Worm (Caenorhabditis elegans) whole organism, L3 larva: ENCODE data around the gene srz-63.
"Not testable (repeated sequence)": the region's sequence is repeated elsewhere in the genome, so short reads cannot be mapped to it uniquely, and the experiment has no call there.

Experiments
- R02D3.7 ChIP-seq: fragments of 150-350 bp; optimal IDR thresholded peaks from 2 replicates; lab custom pipeline; 2014; ENCODE audit warnings: missing biosample characterization, missing genetic modification characterization
- ZK546.5 ChIP-seq: sonication (generic microtip); optimal IDR thresholded peaks from 2 replicates; lab custom pipeline; 2017; ENCODE audit warnings: missing biosample characterization, missing genetic modification characterization
- ama-1 ChIP-seq: fragments of 150-350 bp; optimal IDR thresholded peaks from 2 replicates; lab custom pipeline; 2018
- ceh-16 ChIP-seq: sonication (generic microtip); optimal IDR thresholded peaks from 2 replicates; lab custom pipeline; 2017; ENCODE audit warnings: missing biosample characterization, missing genetic modification characterization
- ceh-82 ChIP-seq: fragments of 150-350 bp; optimal IDR thresholded peaks from 2 replicates; lab custom pipeline; 2014; ENCODE audit warnings: missing biosample characterization, missing genetic modification characterization
- daf-12 ChIP-seq: fragments of 150-350 bp; optimal IDR thresholded peaks from 2 replicates; lab custom pipeline; 2014; ENCODE audit warnings: missing biosample characterization, missing genetic modification reagents, missing genetic modification characterization
- egl-5 ChIP-seq: fragments of 150-350 bp; optimal IDR thresholded peaks from 2 replicates; lab custom pipeline; 2017; ENCODE audit warnings: missing biosample characterization, missing genetic modification reagents, missing genetic modification characterization, inconsistent platforms
- elt-1 ChIP-seq: fragments of 150-350 bp; optimal IDR thresholded peaks from 2 replicates; lab custom pipeline; 2014; ENCODE audit warnings: missing biosample characterization, missing genetic modification characterization
- elt-2 ChIP-seq: sonication (generic microtip); optimal IDR thresholded peaks from 2 replicates; lab custom pipeline; 2016; ENCODE audit warnings: missing genetic modification reagents, mild to moderate bottlenecking, missing genetic modification characterization, missing compliant biosample characterization
- fkh-2 ChIP-seq: fragments of 150-350 bp; optimal IDR thresholded peaks from 2 replicates; lab custom pipeline; 2014; ENCODE audit warnings: missing biosample characterization, missing genetic modification reagents, missing genetic modification characterization
- jun-1 ChIP-seq: fragments of 150-350 bp; optimal IDR thresholded peaks from 2 replicates; lab custom pipeline; 2014; ENCODE audit warnings: missing biosample characterization, missing genetic modification reagents, missing genetic modification characterization
- lin-15B ChIP-seq: fragments of 150-350 bp; optimal IDR thresholded peaks from 2 replicates; lab custom pipeline; 2014; ENCODE audit warnings: missing biosample characterization, missing genetic modification characterization
- lsy-12 ChIP-seq: sonication (generic microtip); optimal IDR thresholded peaks from 2 replicates; lab custom pipeline; 2016; ENCODE audit warnings: mild to moderate bottlenecking, missing genetic modification characterization, missing compliant biosample characterization
- mdl-1 ChIP-seq: fragments of 150-350 bp; optimal IDR thresholded peaks from 2 replicates; lab custom pipeline; 2014; ENCODE audit warnings: missing biosample characterization, missing genetic modification characterization
- nhr-11 ChIP-seq: fragments of 150-350 bp; optimal IDR thresholded peaks from 2 replicates; lab custom pipeline; 2014; ENCODE audit warnings: missing biosample characterization, missing genetic modification characterization
- nhr-12 ChIP-seq: fragments of 150-350 bp; optimal IDR thresholded peaks from 2 replicates; lab custom pipeline; 2014; ENCODE audit warnings: missing biosample characterization, missing genetic modification characterization
- nhr-23 ChIP-seq: fragments of 150-350 bp; optimal IDR thresholded peaks from 2 replicates; lab custom pipeline; 2014; ENCODE audit warnings: missing biosample characterization, missing genetic modification reagents, missing genetic modification characterization
- nhr-237 ChIP-seq: fragments of 150-350 bp; optimal IDR thresholded peaks from 2 replicates; lab custom pipeline; 2014; ENCODE audit warnings: missing biosample characterization, missing genetic modification characterization
- nhr-25 ChIP-seq: sonication (generic microtip); optimal IDR thresholded peaks from 2 replicates; lab custom pipeline; 2017; ENCODE audit warnings: missing biosample characterization, missing genetic modification characterization
- nhr-28 ChIP-seq: fragments of 150-350 bp; optimal IDR thresholded peaks from 2 replicates; lab custom pipeline; 2014; ENCODE audit warnings: missing biosample characterization, missing genetic modification characterization
- nhr-43 ChIP-seq: sonication (generic microtip); optimal IDR thresholded peaks from 2 replicates; lab custom pipeline; 2016; ENCODE audit warnings: mild to moderate bottlenecking, missing genetic modification characterization, missing compliant biosample characterization; ENCODE audit not compliant: poor library complexity, severe bottlenecking
- nhr-67 ChIP-seq: fragments of 150-350 bp; optimal IDR thresholded peaks from 2 replicates; lab custom pipeline; 2014; ENCODE audit warnings: missing biosample characterization, missing genetic modification characterization
- nhr-76 ChIP-seq: fragments of 150-350 bp; sonication (generic microtip); optimal IDR thresholded peaks from 5 replicates; lab custom pipeline; 2014; ENCODE audit warnings: missing biosample characterization, missing genetic modification characterization
- pha-4 ChIP-seq: fragments of 150-350 bp; optimal IDR thresholded peaks from 2 replicates; lab custom pipeline; 2014; ENCODE audit warnings: missing biosample characterization, missing genetic modification reagents, missing genetic modification characterization
- pqm-1 ChIP-seq: fragments of 150-350 bp; optimal IDR thresholded peaks from 2 replicates; lab custom pipeline; 2017; ENCODE audit warnings: missing biosample characterization, missing genetic modification characterization, inconsistent platforms
- sea-2 ChIP-seq: fragments of 150-350 bp; sonication (generic microtip); optimal IDR thresholded peaks from 4 replicates; lab custom pipeline; 2014; ENCODE audit warnings: missing biosample characterization, missing genetic modification reagents, missing genetic modification characterization
- skn-1 ChIP-seq: fragments of 150-350 bp; optimal IDR thresholded peaks from 2 replicates; lab custom pipeline; 2014; ENCODE audit warnings: missing biosample characterization, missing genetic modification characterization
- snpc-4 ChIP-seq: fragments of 150-350 bp; optimal IDR thresholded peaks from 2 replicates; lab custom pipeline; 2014; ENCODE audit warnings: missing biosample characterization, missing genetic modification characterization
- tbx-2 ChIP-seq: sonication (generic microtip); optimal IDR thresholded peaks from 2 replicates; lab custom pipeline; 2016; ENCODE audit warnings: mild to moderate bottlenecking, missing genetic modification characterization, missing compliant biosample characterization
- zag-1 ChIP-seq: fragments of 150-350 bp; optimal IDR thresholded peaks from 2 replicates; lab custom pipeline; 2014; ENCODE audit warnings: missing biosample characterization, missing genetic modification characterization
- ztf-11 ChIP-seq: fragments of 150-350 bp; optimal IDR thresholded peaks from 2 replicates; lab custom pipeline; 2014; ENCODE audit warnings: missing biosample characterization, missing genetic modification characterization
- ztf-4 ChIP-seq: fragments of 150-350 bp; optimal IDR thresholded peaks from 2 replicates; lab custom pipeline; 2014; ENCODE audit warnings: missing biosample characterization, missing genetic modification characterization

The srz-63 gene

ce11 chrII:1278350-1278749, at the start of gene srz-63:
Gene srz-63 (plus strand): TSS chrII:1278650.
- TF ChIP-seq daf-12; skn-1 (tag; lab: Kevin White, UChicago); fkh-2 (tag; lab: Kevin White, UChicago): not testable (repeated sequence)

ce11 chrII:1228943-1229342, 49.5 kb upstream of the srz-63 start:
- TF ChIP-seq lin-15B (tag; lab: Kevin White, UChicago) (no peak), nhr-67 (tag; lab: Kevin White, UChicago) (no peak), ZK546.5 (tag; lab: Kevin White, UChicago) (no peak), pqm-1 (tag; lab: Kevin White, UChicago) (no peak), R02D3.7 (no peak), ztf-11 (tag; lab: Kevin White, UChicago) (no peak)

- TF ChIP-seq R02D3.7: no peak
- TF ChIP-seq nhr-43 (tag; lab: Kevin White, UChicago): peak; percentile 39
- no peak for TF ChIP-seq ceh-82 (tag; lab: Kevin White, UChicago)
- no peak for TF ChIP-seq nhr-67 (tag; lab: Kevin White, UChicago)
- no peak for TF ChIP-seq nhr-12 (tag; lab: Kevin White, UChicago)
- TF ChIP-seq snpc-4: no peak
- peak; percentile 86 for TF ChIP-seq lsy-12
- peak; percentile 9 for TF ChIP-seq tbx-2
- TF ChIP-seq ztf-4: peak; percentile 22
- peak; percentile 80 for TF ChIP-seq nhr-23
- no peak for TF ChIP-seq mdl-1 (tag; lab: Kevin White, UChicago)
- TF ChIP-seq jun-1: no peak
- no peak for TF ChIP-seq nhr-28 (tag; lab: Kevin White, UChicago)
- no peak for TF ChIP-seq nhr-237 (tag; lab: Kevin White, UChicago)
- TF ChIP-seq ceh-16 (tag; lab: Kevin White, UChicago): no peak
Measured at ce11 chrII:1232967-1233366, 45.5 kb upstream of the srz-63 start.

ce11 chrII:1234971-1235370, 43.5 kb upstream of the srz-63 start:
- TF ChIP-seq nhr-76 (tag; lab: Kevin White, UChicago): no peak
- peak; percentile 46 for TF ChIP-seq ama-1 (lab: Kevin White, UChicago)
- TF ChIP-seq elt-2: no peak
- TF ChIP-seq lsy-12: peak; percentile 55
- peak; percentile 16 for TF ChIP-seq nhr-23
- peak; percentile 53 for TF ChIP-seq nhr-25 (tag; lab: Kevin White, UChicago)
- TF ChIP-seq nhr-237 (tag; lab: Kevin White, UChicago): no peak

- TF ChIP-seq egl-5 (tag; lab: Kevin White, UChicago) (no peak), elt-2 (no peak), skn-1 (tag; lab: Kevin White, UChicago) (no peak), nhr-43 (tag; lab: Kevin White, UChicago) (no peak), ZK546.5 (tag; lab: Kevin White, UChicago) (no peak), R02D3.7 (no peak), nhr-237 (tag; lab: Kevin White, UChicago) (no peak)
Measured at ce11 chrII:1236003-1236402, 42.4 kb upstream of the srz-63 start.

ce11 chrII:1236479-1236878, 42.0 kb upstream of the srz-63 start:
- TF ChIP-seq lin-15B (tag; lab: Kevin White, UChicago): no peak
- no peak for TF ChIP-seq ztf-4
- peak; percentile 36 for TF ChIP-seq nhr-25 (tag; lab: Kevin White, UChicago)
- no peak for TF ChIP-seq fkh-2 (tag; lab: Kevin White, UChicago)
- TF ChIP-seq nhr-11 (tag; lab: Kevin White, UChicago): no peak
- no peak for TF ChIP-seq nhr-76 (tag; lab: Kevin White, UChicago)
- peak; percentile 19 for TF ChIP-seq sea-2
- TF ChIP-seq nhr-12 (tag; lab: Kevin White, UChicago): no peak
- peak; percentile 58 for TF ChIP-seq nhr-23
- peak; percentile 54 for TF ChIP-seq lsy-12
- TF ChIP-seq zag-1 (tag; lab: Kevin White, UChicago): no peak
- TF ChIP-seq mdl-1 (tag; lab: Kevin White, UChicago): no peak
- TF ChIP-seq pha-4 (tag; lab: Kevin White, UChicago): peak; percentile 21
- peak; percentile 5 for TF ChIP-seq elt-1 (tag; lab: Kevin White, UChicago)
- no peak for TF ChIP-seq ceh-82 (tag; lab: Kevin White, UChicago)
